Worm (Caenorhabditis elegans) whole organism, L4 larva: ENCODE measurements around the gene cec-4.

Experiments
- F37D6.2 ChIP-seq: sonication (generic microtip); optimal IDR thresholded peaks from 2 replicates; lab custom pipeline; 2016; ENCODE audit warnings: mild to moderate bottlenecking, missing genetic modification characterization, missing compliant biosample characterization
- skn-1 ChIP-seq: fragments of 150-350 bp; optimal IDR thresholded peaks from 2 replicates; lab custom pipeline; 2014; ENCODE audit warnings: missing biosample characterization, missing genetic modification characterization
- ztf-7 ChIP-seq: fragments of 150-350 bp; optimal IDR thresholded peaks from 2 replicates; lab custom pipeline; 2014; ENCODE audit warnings: missing biosample characterization, missing genetic modification characterization

DNA sequence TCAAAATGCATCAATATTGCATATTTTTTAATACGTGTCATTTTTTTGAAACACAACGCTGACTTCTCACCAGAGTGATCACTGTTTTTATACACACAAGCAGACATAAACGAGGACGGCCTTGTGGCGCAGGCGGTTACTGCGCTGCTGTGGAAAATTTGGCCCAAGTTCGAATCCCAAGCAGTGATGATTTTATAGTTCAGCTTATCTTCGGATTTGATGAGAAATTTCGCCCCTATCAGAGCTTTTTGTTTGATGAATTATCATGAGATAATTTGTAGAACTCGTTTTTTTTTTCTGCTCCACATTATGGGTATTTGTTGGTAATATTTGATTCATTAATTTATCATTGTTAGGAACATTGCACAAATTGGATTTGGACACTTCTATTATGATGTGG, 1.6 kb upstream of the cec-4 start:
- no peak for TF ChIP-seq skn-1
- peak; percentile 71 for TF ChIP-seq ztf-7 (tag; lab: Kevin White, UChicago)
- peak; percentile 70 for TF ChIP-seq F37D6.2 (tag; lab: Kevin White, UChicago)
